Worm (Caenorhabditis elegans) whole organism, early embryonic: ENCODE data around the gene col-122.

ENCODE experiments used
- B0310.2 ChIP-seq: sonication (generic microtip); optimal IDR thresholded peaks from 2 replicates; lab custom pipeline; 2016; ENCODE audit warnings: mild to moderate bottlenecking, missing genetic modification characterization, missing compliant biosample characterization
- aly-1 ChIP-seq: sonication (generic microtip); optimal IDR thresholded peaks from 2 replicates; lab custom pipeline; 2016; ENCODE audit warnings: missing genetic modification characterization, missing compliant biosample characterization
- ama-1 ChIP-seq: fragments of 150-350 bp; optimal IDR thresholded peaks from 2 replicates; lab custom pipeline; 2014
- ets-7 ChIP-seq: sonication (generic microtip); optimal IDR thresholded peaks from 2 replicates; lab custom pipeline; 2016; ENCODE audit warnings: missing genotype, missing genetic modification characterization, missing compliant biosample characterization
- flt-1 ChIP-seq: fragments of 200-800 bp; sonication (Bioruptor generic); IDR thresholded peaks from 2 replicates; pipeline ENCODE4 v1.3.6; 2022; ENCODE audit warnings: missing genetic modification characterization, missing compliant biosample characterization
- hmg-4 ChIP-seq: fragments of 200-800 bp; sonication (Bioruptor generic); optimal IDR thresholded peaks from 2 replicates; lab custom pipeline; 2018; ENCODE audit warnings: mild to moderate bottlenecking, missing genetic modification characterization, missing compliant biosample characterization
- hnd-1 ChIP-seq: sonication (generic microtip); optimal IDR thresholded peaks from 2 replicates; lab custom pipeline; 2016; ENCODE audit warnings: missing genetic modification characterization, missing compliant biosample characterization
- scrt-1 ChIP-seq: fragments of 200-800 bp; sonication (Bioruptor generic); IDR thresholded peaks from 2 replicates; pipeline ENCODE4 v1.3.6; 2022; ENCODE audit warnings: missing genetic modification characterization, missing compliant biosample characterization
- sea-1 ChIP-seq: fragments of 200-800 bp; sonication (Bioruptor generic); conservative IDR thresholded peaks from 2 replicates; pipeline ENCODE4 v1.3.6; 2022; ENCODE audit warnings: missing genetic modification characterization, missing compliant biosample characterization

DNA sequence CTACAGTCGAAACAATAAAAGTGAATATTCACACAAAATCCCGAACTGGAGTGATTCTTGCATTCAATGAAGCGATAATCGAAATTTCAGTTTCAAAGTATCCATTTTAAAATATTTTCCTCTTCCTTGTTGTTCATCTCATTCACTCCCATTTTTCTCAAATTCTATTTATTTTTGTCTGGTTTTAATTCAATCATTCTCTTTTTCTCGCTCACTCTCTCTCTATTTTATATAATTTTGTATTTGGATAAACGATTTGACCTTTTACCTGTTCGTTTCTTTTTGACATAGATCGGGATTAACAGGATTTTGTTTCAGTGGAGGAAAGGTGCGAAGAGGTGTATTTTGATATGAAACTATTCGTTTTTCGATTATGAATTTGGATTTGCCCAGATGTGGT is 17.2 kb upstream of the col-122 start, which contains the start of gene T05A1.5:
- TF ChIP-seq ama-1 (lab: Kevin White, UChicago) = no peak
- TF ChIP-seq B0310.2 = no peak
- TF ChIP-seq aly-1 (tag; lab: Kevin White, UChicago) = no peak
- no peak for TF ChIP-seq scrt-1 (GFP tag; lab: Robert Waterston, UW)
- no peak for TF ChIP-seq hmg-4 (GFP tag; lab: Kevin White, UChicago)
- TF ChIP-seq hnd-1 (tag; lab: Kevin White, UChicago) = no peak
- TF ChIP-seq sea-1 = no peak
- TF ChIP-seq flt-1 (GFP tag; lab: Robert Waterston, UW) = no peak
- TF ChIP-seq ets-7 = no peak
